Worm (Caenorhabditis elegans): ENCODE data around the gene C33H5.2.

Gene C33H5.2

ce11 chrIV:7846386-7846785, 41.5 kb downstream of the C33H5.2 start, which contains the start of gene C06A6.2:
TSS of gene C06A6.2 (plus strand) at chrIV:7846622.
- TF ChIP-seq nhr-28 (tag; optimal IDR thresholded peaks at IDR 0.05) (no peak), ceh-43 (GFP tag; optimal IDR thresholded peaks at IDR 0.05) (no peak), nhr-237 (tag; optimal IDR thresholded peaks at IDR 0.05) (no peak), ztf-11 (tag; optimal IDR thresholded peaks at IDR 0.05) (no peak), blmp-1 (tag; optimal IDR thresholded peaks at IDR 0.05) (no peak), ceh-39 (tag; optimal IDR thresholded peaks at IDR 0.05) (no peak), nhr-12 (tag; optimal IDR thresholded peaks at IDR 0.05) (no peak), sem-2 (GFP tag; optimal IDR thresholded peaks at IDR 0.05) (no peak), ham-2 (GFP tag; optimal IDR thresholded peaks at IDR 0.05) (no peak), drap-1 (GFP tag; optimal IDR thresholded peaks at IDR 0.05) (no peak), bed-3 (GFP tag; optimal IDR thresholded peaks at IDR 0.05) (no peak), lsy-2 (tag; optimal IDR thresholded peaks at IDR 0.05) (no peak), M03D4.4 (tag; optimal IDR thresholded peaks at IDR 0.05) (no peak), nhr-2 (tag; optimal IDR thresholded peaks at IDR 0.05) (no peak), mab-5 (tag; optimal IDR thresholded peaks at IDR 0.05) (no peak), unc-39 (tag; optimal IDR thresholded peaks at IDR 0.05) (no peak)

ce11 chrIV:7849235-7849634, 44.4 kb downstream of the C33H5.2 start:
- TF ChIP-seq hlh-1 (tag; optimal IDR thresholded peaks at IDR 0.05) = peak; percentile 91
- no peak for TF ChIP-seq ces-1 (GFP tag; optimal IDR thresholded peaks at IDR 0.05)

DNA sequence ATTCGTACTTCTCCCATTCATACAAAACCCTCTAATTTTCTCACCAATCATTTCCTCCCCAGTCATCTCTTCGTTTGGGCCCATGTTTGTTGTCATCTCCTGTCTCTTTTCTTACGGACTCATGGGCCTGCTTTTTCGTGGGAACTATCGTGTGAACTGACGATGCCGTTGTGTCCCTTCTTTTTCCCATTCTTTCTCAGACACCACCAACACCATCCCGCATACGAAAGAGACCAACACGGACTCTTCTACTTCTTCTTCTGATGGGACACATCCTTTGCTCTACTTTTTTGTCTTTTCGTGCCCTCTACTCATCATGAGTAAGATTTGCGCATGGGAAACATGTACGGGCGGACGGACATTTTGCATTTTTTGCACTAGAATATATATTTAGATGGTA, 45.5 kb downstream of the C33H5.2 start:
- TF ChIP-seq sem-2 (GFP tag; optimal IDR thresholded peaks at IDR 0.05) = no peak
- no peak for TF ChIP-seq cnd-1 (tag; optimal IDR thresholded peaks at IDR 0.05)
- TF ChIP-seq sptf-1 (tag; optimal IDR thresholded peaks at IDR 0.05) = no peak
- no peak for TF ChIP-seq ces-1 (GFP tag; optimal IDR thresholded peaks at IDR 0.05)
- no peak for TF ChIP-seq mep-1 (tag; optimal IDR thresholded peaks at IDR 0.05)
- TF ChIP-seq lin-32 (GFP tag; optimal IDR thresholded peaks at IDR 0.05) = no peak
- TF ChIP-seq ztf-11 (tag; optimal IDR thresholded peaks at IDR 0.05) = no peak
- no peak for TF ChIP-seq nhr-12 (tag; optimal IDR thresholded peaks at IDR 0.05)
- TF ChIP-seq lin-13 (tag; optimal IDR thresholded peaks at IDR 0.05) = no peak
- no peak for TF ChIP-seq ceh-43 (GFP tag; optimal IDR thresholded peaks at IDR 0.05)
- no peak for TF ChIP-seq nhr-2 (tag; optimal IDR thresholded peaks at IDR 0.05)
- no peak for TF ChIP-seq pha-4 (tag; optimal IDR thresholded peaks at IDR 0.05)
- no peak for TF ChIP-seq ham-2 (GFP tag; optimal IDR thresholded peaks at IDR 0.05)

DNA sequence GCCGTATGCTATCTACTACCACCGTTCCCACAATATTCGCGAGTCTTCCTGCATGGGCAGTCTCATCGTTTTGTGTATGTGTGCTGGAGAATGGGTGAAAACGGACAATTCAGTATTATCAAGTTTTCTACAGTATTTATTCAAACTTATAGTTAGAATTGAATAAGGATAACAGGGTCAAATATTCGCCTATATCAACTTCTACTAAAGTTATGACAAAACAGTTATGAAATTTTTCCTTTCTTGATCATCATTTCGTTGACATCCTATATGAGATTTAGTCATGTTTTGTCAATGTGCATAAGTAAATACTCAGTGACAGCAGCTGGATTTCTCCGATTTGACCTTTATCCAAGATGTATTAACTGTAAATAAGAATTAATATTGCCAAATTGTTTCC, 46.5 kb downstream of the C33H5.2 start:
- TF ChIP-seq cnd-1 (tag; optimal IDR thresholded peaks at IDR 0.05) = no peak
- no peak for TF ChIP-seq ces-1 (GFP tag; optimal IDR thresholded peaks at IDR 0.05)
- no peak for TF ChIP-seq ham-2 (GFP tag; optimal IDR thresholded peaks at IDR 0.05)
- no peak for TF ChIP-seq unc-62 (GFP tag; optimal IDR thresholded peaks at IDR 0.05)
- no peak for TF ChIP-seq ztf-11 (tag; optimal IDR thresholded peaks at IDR 0.05)
- no peak for TF ChIP-seq snpc-4 (tag; optimal IDR thresholded peaks at IDR 0.05)
- no peak for TF ChIP-seq lin-32 (GFP tag; optimal IDR thresholded peaks at IDR 0.05)
- no peak for TF ChIP-seq elt-3 (tag; optimal IDR thresholded peaks at IDR 0.05)
- no peak for TF ChIP-seq sem-2 (GFP tag; optimal IDR thresholded peaks at IDR 0.05)
- no peak for TF ChIP-seq ceh-43 (GFP tag; optimal IDR thresholded peaks at IDR 0.05)
- no peak for TF ChIP-seq mep-1 (tag; optimal IDR thresholded peaks at IDR 0.05)
- no peak for TF ChIP-seq mls-2 (tag; optimal IDR thresholded peaks at IDR 0.05)
- TF ChIP-seq lin-13 (tag; optimal IDR thresholded peaks at IDR 0.05) = no peak
- no peak for TF ChIP-seq pha-4 (tag; optimal IDR thresholded peaks at IDR 0.05)
- no peak for TF ChIP-seq zip-8 (tag; optimal IDR thresholded peaks at IDR 0.05)
- no peak for TF ChIP-seq tbx-8 (GFP tag; optimal IDR thresholded peaks at IDR 0.05)
- TF ChIP-seq nhr-2 (tag; optimal IDR thresholded peaks at IDR 0.05) = no peak
- no peak for TF ChIP-seq ceh-39 (tag; optimal IDR thresholded peaks at IDR 0.05)
